Fruit fly (Drosophila melanogaster): ENCODE results near the gene Pfdn6.
A peak's percentile ranks its signal among the peaks of the same experiment; 100 is the strongest.

Pfdn6 gene

dm6 chr3L:19909234-19910053 lies 14.0 kb upstream of the Pfdn6 start (continued):
- TF ChIP-seq CG11902 (GFP tag; optimal IDR thresholded peaks at IDR 0.05): no peak
- TF ChIP-seq spab (GFP tag; optimal IDR thresholded peaks at IDR 0.05): no peak
- TF ChIP-seq vri (GFP tag; optimal IDR thresholded peaks at IDR 0.05): no peak
- TF ChIP-seq Hr39 (GFP tag; optimal IDR thresholded peaks at IDR 0.05): no peak
- TF ChIP-seq achi (GFP tag; optimal IDR thresholded peaks at IDR 0.05): no peak
- no peak for TF ChIP-seq CG8632 (GFP tag; optimal IDR thresholded peaks at IDR 0.05)
- no peak for TF ChIP-seq Ets96B (tag; optimal IDR thresholded peaks at IDR 0.05)
- TF ChIP-seq Ets21C (GFP tag; optimal IDR thresholded peaks at IDR 0.05): no peak
- no peak for TF ChIP-seq fd85E (GFP tag; optimal IDR thresholded peaks at IDR 0.05)
- no peak for TF ChIP-seq fd59A (GFP tag; optimal IDR thresholded peaks at IDR 0.05)
- TF ChIP-seq CG1621 (tag; optimal IDR thresholded peaks at IDR 0.05): peak; percentile 42
- TF ChIP-seq CG6276 (GFP tag; optimal IDR thresholded peaks at IDR 0.05): no peak
- no peak for TF ChIP-seq Gug (GFP tag; IDR thresholded peaks at IDR 0.05)
- TF ChIP-seq Eip93F (GFP tag; optimal IDR thresholded peaks at IDR 0.05): no peak
- TF ChIP-seq CG3919 (GFP tag; optimal IDR thresholded peaks at IDR 0.05): no peak
- no peak for TF ChIP-seq dac (GFP tag; optimal IDR thresholded peaks at IDR 0.05)
- TF ChIP-seq net (GFP tag; optimal IDR thresholded peaks at IDR 0.05): no peak
- TF ChIP-seq Sox15 (GFP tag; optimal IDR thresholded peaks at IDR 0.05): no peak
- TF ChIP-seq CG9139 (GFP tag; optimal IDR thresholded peaks at IDR 0.05): no peak
- TF ChIP-seq CG8119 (GFP tag; IDR thresholded peaks at IDR 0.05): no peak
- no peak for TF ChIP-seq CG7368 (GFP tag; optimal IDR thresholded peaks at IDR 0.05)
- no peak for TF ChIP-seq svp (GFP tag)
- no peak for TF ChIP-seq topi (GFP tag; optimal IDR thresholded peaks at IDR 0.05)
- no peak for TF ChIP-seq acj6 (GFP tag; optimal IDR thresholded peaks at IDR 0.05)
- no peak for TF ChIP-seq Hr38 (GFP tag; optimal IDR thresholded peaks at IDR 0.05)
- no peak for TF ChIP-seq CG6854 (GFP tag; optimal IDR thresholded peaks at IDR 0.05)
- no peak for TF ChIP-seq fkh (GFP tag; optimal IDR thresholded peaks at IDR 0.05)
- TF ChIP-seq Eip75B (GFP tag; optimal IDR thresholded peaks at IDR 0.05): no peak
- TF ChIP-seq Blimp-1 (GFP tag; optimal IDR thresholded peaks at IDR 0.05): no peak
- TF ChIP-seq CG15336 (GFP tag; IDR thresholded peaks at IDR 0.05): no peak
- no peak for TF ChIP-seq Smox (GFP tag; optimal IDR thresholded peaks at IDR 0.05)

dm6 chr3L:19910054-19910414 lies 13.4 kb upstream of the Pfdn6 start, which contains the start of the genes Mi-2 and Prp3:
Gene Mi-2 (minus strand): TSS chr3L:19910215.
Gene Prp3 (plus strand): TSS chr3L:19910300.
- no peak for TF ChIP-seq CG32006 (GFP tag; optimal IDR thresholded peaks at IDR 0.05)
- TF ChIP-seq Eip78C (GFP tag): peak; percentile 54
- TF ChIP-seq CG6163 (GFP tag; IDR thresholded peaks at IDR 0.05): peak; percentile 48; the same call in 2 of the 3 replicates
- TF ChIP-seq CG8319 (GFP tag; optimal IDR thresholded peaks at IDR 0.05): no peak
- no peak for TF ChIP-seq Gug (GFP tag; IDR thresholded peaks at IDR 0.05)
- TF ChIP-seq CG7368 (GFP tag; optimal IDR thresholded peaks at IDR 0.05): no peak
- TF ChIP-seq Sox14 (GFP tag; optimal IDR thresholded peaks at IDR 0.05): peak; percentile 31
- TF ChIP-seq fkh (GFP tag; optimal IDR thresholded peaks at IDR 0.05): peak; percentile 71

- TF ChIP-seq Blimp-1 (GFP tag; optimal IDR thresholded peaks at IDR 0.05) (no peak), CG31627 (GFP tag; optimal IDR thresholded peaks at IDR 0.05) (no peak), CG10631 (GFP tag; optimal IDR thresholded peaks at IDR 0.05) (no peak), Sox102F (GFP tag; optimal IDR thresholded peaks at IDR 0.05) (no peak), CG8119 (GFP tag; IDR thresholded peaks at IDR 0.05) (no peak), Hr4 (GFP tag; optimal IDR thresholded peaks at IDR 0.05) (no peak), esn (GFP tag; optimal IDR thresholded peaks at IDR 0.05) (no peak), fd59A (GFP tag; optimal IDR thresholded peaks at IDR 0.05) (no peak)
These were observed 10.0 kb upstream of the Pfdn6 start, which contains the start of gene Mtr3 for dm6 chr3L:19913328-19913936. Gene Mtr3 (minus strand): TSS chr3L:19913715.

All from whole organism, prepupa.